Fruit fly (Drosophila melanogaster): ENCODE data around the gene CG3793.

Gene CG3793

dm6 chr2L:15743578-15743977 lies 20.4 kb upstream of the CG3793 start (continued):
- TF ChIP-seq tin (GFP tag; optimal IDR thresholded peaks at IDR 0.05), result no peak
- TF ChIP-seq CG8765 (GFP tag; IDR thresholded peaks at IDR 0.05), result no peak
- peak; percentile 45; the same call in 2 of the 3 replicates for TF ChIP-seq zfh1 (GFP tag; IDR thresholded peaks at IDR 0.05)
- peak in 1 of 2 experiments; percentile 81 for TF ChIP-seq bsh (GFP tag; optimal IDR thresholded peaks at IDR 0.05)
- peak in 1 of 2 experiments; percentile 27 for TF ChIP-seq chif (GFP tag; optimal IDR thresholded peaks at IDR 0.05)
- peak; percentile 78 for TF ChIP-seq sens (GFP tag)
- TF ChIP-seq twi (tag; optimal IDR thresholded peaks at IDR 0.05), result no peak
- no peak for TF ChIP-seq Opbp (GFP tag; IDR thresholded peaks at IDR 0.05; ENCODE audit: partially characterized antibody)
- peak; percentile 46 for TF ChIP-seq dmrt11E (tag; optimal IDR thresholded peaks at IDR 0.05)
- TF ChIP-seq eve (GFP tag; optimal IDR thresholded peaks at IDR 0.05), result peak in 1 of 2 experiments; percentile 39
- TF ChIP-seq ftz-f1 (GFP tag; optimal IDR thresholded peaks at IDR 0.05), result no peak
- no peak for TF ChIP-seq CG1832 (GFP tag; optimal IDR thresholded peaks at IDR 0.05)
- TF ChIP-seq gem (tag; optimal IDR thresholded peaks at IDR 0.05), result peak; percentile 9
- peak; percentile 35 for TF ChIP-seq ac (GFP tag; optimal IDR thresholded peaks at IDR 0.05)
- TF ChIP-seq corto (GFP tag; optimal IDR thresholded peaks at IDR 0.05), result peak; percentile 56
- no peak for TF ChIP-seq jigr1 (GFP tag; IDR thresholded peaks at IDR 0.05)
- no peak for TF ChIP-seq CG4707 (GFP tag; optimal IDR thresholded peaks at IDR 0.05)
- peak; percentile 0 for TF ChIP-seq CG10979 (tag; optimal IDR thresholded peaks at IDR 0.05)
- TF ChIP-seq bbx (GFP tag; IDR thresholded peaks at IDR 0.05; ENCODE audit: partially characterized antibody), result no peak
- TF ChIP-seq Elba2 (GFP tag; optimal IDR thresholded peaks at IDR 0.05), result peak; percentile 49
- TF ChIP-seq CG10147 (GFP tag; optimal IDR thresholded peaks at IDR 0.05), result no peak
- peak; percentile 23 for TF ChIP-seq CG1603 (tag; optimal IDR thresholded peaks at IDR 0.05)
- TF ChIP-seq CG13123 (GFP tag; optimal IDR thresholded peaks at IDR 0.05), result no peak
- 0 out of 2 replicates have a peak, but pooled peaks have one; percentile 25 for TF ChIP-seq CG17328 (GFP tag; IDR thresholded peaks at IDR 0.05)
- TF ChIP-seq cg (GFP tag; optimal IDR thresholded peaks at IDR 0.05), result peak; percentile 26
- no peak for TF ChIP-seq CG5953 (GFP tag; IDR thresholded peaks at IDR 0.05)
- peak; percentile 82 for TF ChIP-seq lbe (GFP tag; optimal IDR thresholded peaks at IDR 0.05)
- no peak for TF ChIP-seq bowl (GFP tag; IDR thresholded peaks at IDR 0.05)
- TF ChIP-seq fd102C (GFP tag; optimal IDR thresholded peaks at IDR 0.05), result peak; percentile 68
- no peak for TF ChIP-seq slbo (GFP tag; IDR thresholded peaks at IDR 0.05)
- peak; percentile 7 for TF ChIP-seq Chrac-16 (GFP tag; optimal IDR thresholded peaks at IDR 0.05)
- no peak for TF ChIP-seq CG7745 (tag; optimal IDR thresholded peaks at IDR 0.05)
- peak; percentile 44 for TF ChIP-seq CG8924 (tag; optimal IDR thresholded peaks at IDR 0.05)
- no peak for TF ChIP-seq CG12744 (GFP tag; optimal IDR thresholded peaks at IDR 0.05)
- no peak for TF ChIP-seq dmrt99B (tag; optimal IDR thresholded peaks at IDR 0.05)
- TF ChIP-seq shn (GFP tag; optimal IDR thresholded peaks at IDR 0.05), result no peak

- TF ChIP-seq Rx (GFP tag; IDR thresholded peaks at IDR 0.05) (no peak), lbe (GFP tag; optimal IDR thresholded peaks at IDR 0.05) (peak; percentile 44), CG17359 (tag; optimal IDR thresholded peaks at IDR 0.05) (no peak), CG11696 (GFP tag; IDR thresholded peaks at IDR 0.05) (no peak), CG12155 (GFP tag; optimal IDR thresholded peaks at IDR 0.05) (peak; percentile 48), Dp (GFP tag; optimal IDR thresholded peaks at IDR 0.05) (peak; percentile 1), CG4360 (GFP tag; IDR thresholded peaks at IDR 0.05) (peak; percentile 73), CG3995 (GFP tag; optimal IDR thresholded peaks at IDR 0.05) (no peak), maf-S (GFP tag; optimal IDR thresholded peaks at IDR 0.05) (no peak), kah (GFP tag; optimal IDR thresholded peaks at IDR 0.05) (peak; percentile 34), pros (GFP tag; optimal IDR thresholded peaks at IDR 0.05) (peak; percentile 38), gro (GFP tag; optimal IDR thresholded peaks at IDR 0.05) (no peak), psq (GFP tag; optimal IDR thresholded peaks at IDR 0.05) (peak; percentile 71), NFAT (GFP tag; IDR thresholded peaks at IDR 0.05) (no peak), Trl (optimal IDR thresholded peaks at IDR 0.05) (peak; percentile 82 to 91), Trl (GFP tag; optimal IDR thresholded peaks at IDR 0.05) (no peak), eve (GFP tag; optimal IDR thresholded peaks at IDR 0.05) (no peak)
These were observed 18.8 kb upstream of the CG3793 start for dm6 chr2L:15745036-15745854.

All from whole organism, embryonic.